Fruit fly (Drosophila melanogaster) whole organism, embryonic: ENCODE measurements around the gene mRpL48.

Experiments used
- ATbp ChIP-seq: fragments of 200-800 bp; sonication (Bioruptor generic); optimal IDR thresholded peaks from 2 replicates; lab custom pipeline; 2017; ENCODE audit warnings: missing biosample characterization, mild to moderate bottlenecking, missing genetic modification characterization, missing genetic modification reagents
- CG10267 ChIP-seq: fragments of 200-800 bp; sonication (Bioruptor generic); optimal IDR thresholded peaks from 2 replicates; lab custom pipeline; 2018; ENCODE audit warnings: missing biosample characterization, mild to moderate bottlenecking, missing genetic modification characterization, moderate library complexity
- CG10274 ChIP-seq: fragments of 200-800 bp; sonication (Bioruptor generic); optimal IDR thresholded peaks from 3 replicates; lab custom pipeline; 2017; ENCODE audit warnings: missing biosample characterization, mild to moderate bottlenecking, missing genetic modification characterization
- CG11695 ChIP-seq: fragments of 200-800 bp; sonication (Bioruptor generic); IDR thresholded peaks from 3 replicates; pipeline ENCODE4 v1.3.6; 2022; ENCODE audit warnings: missing biosample characterization, missing genetic modification characterization
- CG14050 ChIP-seq: fragments of 200-800 bp; sonication (Bioruptor generic); IDR thresholded peaks from 3 replicates; pipeline ENCODE4 v1.3.6; 2022; ENCODE audit warnings: missing biosample characterization, missing genetic modification characterization
- CG14710 ChIP-seq: fragments of 200-800 bp; sonication (Bioruptor generic); optimal IDR thresholded peaks from 3 replicates; lab custom pipeline; 2019; ENCODE audit warnings: missing biosample characterization, mild to moderate bottlenecking, missing genetic modification characterization, moderate library complexity
- CG14965 ChIP-seq: fragments of 200-800 bp; sonication (Bioruptor generic); optimal IDR thresholded peaks from 2 replicates; lab custom pipeline; 2016; ENCODE audit warnings: missing biosample characterization, missing genetic modification characterization, borderline replicate concordance
- CG16779 ChIP-seq: fragments of 200-800 bp; sonication (Bioruptor generic); IDR thresholded peaks from 2 replicates; pipeline ENCODE4 v1.3.6; 2022; ENCODE audit warnings: missing biosample characterization, missing genetic modification characterization
- CG17328 ChIP-seq: fragments of 200-800 bp; sonication (Bioruptor generic); IDR thresholded peaks from 2 replicates; pipeline ENCODE4 v1.3.6; 2022; ENCODE audit warnings: missing biosample characterization, missing genetic modification characterization
- CG17385 ChIP-seq: fragments of 200-800 bp; sonication (Bioruptor generic); optimal IDR thresholded peaks from 3 replicates; lab custom pipeline; 2018; ENCODE audit warnings: missing biosample characterization, mild to moderate bottlenecking, missing genetic modification characterization
- CG2202 ChIP-seq: fragments of 200-800 bp; sonication (Bioruptor generic); optimal IDR thresholded peaks from 2 replicates; lab custom pipeline; 2018; ENCODE audit warnings: missing biosample characterization, mild to moderate bottlenecking, missing genetic modification characterization
- CG31388 ChIP-seq: fragments of 200-800 bp; sonication (Bioruptor generic); optimal IDR thresholded peaks from 2 replicates; lab custom pipeline; 2016; ENCODE audit warnings: missing biosample characterization, missing genetic modification characterization
- CG3407 ChIP-seq: fragments of 200-800 bp; sonication (Bioruptor generic); optimal IDR thresholded peaks from 2 replicates; lab custom pipeline; 2018; ENCODE audit warnings: missing biosample characterization, mild to moderate bottlenecking, missing genetic modification characterization
- CG4404 ChIP-seq: fragments of 200-800 bp; sonication (Bioruptor generic); IDR thresholded peaks from 2 replicates; pipeline ENCODE4 v1.3.6; 2022; ENCODE audit warnings: missing biosample characterization, missing genetic modification characterization
- CG5180 ChIP-seq: fragments of 200-800 bp; sonication (Bioruptor generic); optimal IDR thresholded peaks from 3 replicates; lab custom pipeline; 2017; ENCODE audit warnings: missing biosample characterization, missing genetic modification characterization, mild to moderate bottlenecking, moderate library complexity, missing genetic modification reagents
- CG6272 ChIP-seq: fragments of 200-800 bp; sonication (Bioruptor generic); IDR thresholded peaks from 2 replicates; pipeline ENCODE4 v1.3.6; 2022; ENCODE audit warnings: missing biosample characterization, missing genetic modification characterization
- CG7357 ChIP-seq: fragments of 200-800 bp; sonication (Bioruptor generic); IDR thresholded peaks from 3 replicates; pipeline ENCODE4 v1.3.6; 2022; ENCODE audit warnings: missing biosample characterization, missing genetic modification characterization
- CG8359 ChIP-seq: fragments of 200-800 bp; sonication (Bioruptor generic); optimal IDR thresholded peaks from 2 replicates; lab custom pipeline; 2017; ENCODE audit warnings: missing biosample characterization, mild to moderate bottlenecking, missing genetic modification characterization, borderline replicate concordance
- CG8944 ChIP-seq: fragments of 200-800 bp; sonication (Bioruptor generic); optimal IDR thresholded peaks from 3 replicates; lab custom pipeline; 2016; ENCODE audit warnings: missing biosample characterization, missing genetic modification characterization
- CG9817 ChIP-seq: fragments of 200-800 bp; sonication (Bioruptor generic); optimal IDR thresholded peaks from 2 replicates; lab custom pipeline; 2018; ENCODE audit warnings: missing biosample characterization, mild to moderate bottlenecking, missing genetic modification characterization, moderate library complexity
- D ChIP-seq, 2 experiments: fragments of 200-800 bp in 1 of 2; fragments of >200 bp in 1 of 2; sonication (Bioruptor generic) in 1 of 2; optimal IDR thresholded peaks; 2 replicates in 1 of 2; 3 replicates in 1 of 2; lab custom pipeline; 2017; ENCODE audit warnings: mild to moderate bottlenecking in 1 of 2, missing biosample characterization in 1 of 2, missing genetic modification characterization in 1 of 2, missing genetic modification reagents in 1 of 2
- Dip2 ChIP-seq: fragments of 200-800 bp; sonication (Bioruptor generic); IDR thresholded peaks from 2 replicates; pipeline ENCODE4 v1.3.6; 2022; ENCODE audit warnings: missing biosample characterization, missing genetic modification characterization
- HLH3B ChIP-seq: fragments of 200-800 bp; sonication (Bioruptor generic); IDR thresholded peaks from 2 replicates; pipeline ENCODE4 v1.3.6; 2022; ENCODE audit warnings: missing biosample characterization, missing genetic modification characterization
- HLH54F ChIP-seq: fragments of 200-800 bp; sonication (Bioruptor generic); optimal IDR thresholded peaks from 3 replicates; lab custom pipeline; 2016; ENCODE audit warnings: missing biosample characterization, missing genetic modification characterization
- Hr3 ChIP-seq: fragments of 200-800 bp; sonication (Bioruptor generic); optimal IDR thresholded peaks from 3 replicates; lab custom pipeline; 2016; ENCODE audit warnings: missing biosample characterization, missing genetic modification characterization
- MESR4 ChIP-seq: fragments of 200-800 bp; sonication (Bioruptor generic); optimal IDR thresholded peaks from 2 replicates; lab custom pipeline; 2018; ENCODE audit warnings: missing biosample characterization, mild to moderate bottlenecking, missing genetic modification characterization, moderate library complexity
- Myb ChIP-seq: fragments of 200-800 bp; sonication (Bioruptor generic); optimal IDR thresholded peaks from 2 replicates; lab custom pipeline; 2016; ENCODE audit warnings: missing biosample characterization, missing genetic modification characterization
- Ptx1 ChIP-seq: fragments of 200-800 bp; sonication (Bioruptor generic); IDR thresholded peaks from 2 replicates; pipeline ENCODE4 v1.3.6; 2022; ENCODE audit warnings: missing biosample characterization, missing genetic modification characterization
- Scr ChIP-seq: fragments of 200-800 bp; sonication (Bioruptor generic); IDR thresholded peaks from 2 replicates; pipeline ENCODE4 v1.3.6; 2022; ENCODE audit warnings: missing biosample characterization, missing genetic modification characterization; ENCODE audit not compliant: partially characterized antibody
- Sin3A ChIP-seq: fragments of >200 bp; optimal IDR thresholded peaks from 2 replicates; lab custom pipeline; 2018
- Sox100B ChIP-seq: fragments of 200-800 bp; sonication (Bioruptor generic); optimal IDR thresholded peaks from 3 replicates; lab custom pipeline; 2018; ENCODE audit warnings: missing biosample characterization, mild to moderate bottlenecking, missing genetic modification characterization
- YL-1 ChIP-seq: fragments of 200-800 bp; sonication (Bioruptor generic); optimal IDR thresholded peaks from 3 replicates; lab custom pipeline; 2017; ENCODE audit warnings: missing biosample characterization, mild to moderate bottlenecking, missing genetic modification characterization
- crc ChIP-seq: fragments of 200-800 bp; sonication (Bioruptor generic); optimal IDR thresholded peaks from 2 replicates; lab custom pipeline; 2016; ENCODE audit warnings: missing biosample characterization, missing genetic modification characterization
- dysf ChIP-seq: fragments of 200-800 bp; sonication (Bioruptor generic); IDR thresholded peaks from 3 replicates; pipeline ENCODE4 v1.3.6; 2022; ENCODE audit warnings: missing biosample characterization, missing genetic modification characterization
- grau ChIP-seq: fragments of 200-800 bp; optimal IDR thresholded peaks from 3 replicates; lab custom pipeline; 2019; ENCODE audit warnings: missing biosample characterization, mild to moderate bottlenecking, missing genetic modification characterization, moderate library complexity
- klu ChIP-seq: fragments of 200-800 bp; sonication (Bioruptor generic); IDR thresholded peaks from 2 replicates; pipeline ENCODE4 v1.3.6; 2022; ENCODE audit warnings: missing biosample characterization, missing genetic modification characterization
- lbe ChIP-seq: fragments of 200-800 bp; sonication (Bioruptor generic); optimal IDR thresholded peaks from 2 replicates; lab custom pipeline; 2016; ENCODE audit warnings: missing biosample characterization, mild to moderate bottlenecking, missing genetic modification characterization
- mam ChIP-seq: fragments of 200-800 bp; sonication (Bioruptor generic); optimal IDR thresholded peaks from 3 replicates; lab custom pipeline; 2016; ENCODE audit warnings: missing biosample characterization, missing genetic modification characterization
- mirr ChIP-seq: fragments of 200-800 bp; sonication (Bioruptor generic); optimal IDR thresholded peaks from 3 replicates; lab custom pipeline; 2018; ENCODE audit warnings: missing biosample characterization, mild to moderate bottlenecking, missing genetic modification characterization
- mld ChIP-seq: fragments of 200-800 bp; sonication (Bioruptor generic); IDR thresholded peaks from 3 replicates; pipeline ENCODE4 v1.3.6; 2022; ENCODE audit warnings: missing biosample characterization, missing genetic modification characterization; ENCODE audit not compliant: partially characterized antibody
- pan ChIP-seq, 4 experiments: fragments of >200 bp in 3 of 4; fragments of 200-800 bp in 1 of 4; sonication (Bioruptor generic) in 1 of 4; optimal IDR thresholded peaks in 3 of 4; IDR thresholded peaks in 1 of 4; 2 replicates each; pipeline versions ENCODE4 v1.3.6 to Lab custom; 2017 to 2022; ENCODE audit warnings: missing biosample characterization in 2 of 4, missing genetic modification characterization in 2 of 4, mixed read lengths in 1 of 4
- pnt ChIP-seq: fragments of 200-800 bp; sonication (Bioruptor generic); optimal IDR thresholded peaks from 3 replicates; lab custom pipeline; 2016; ENCODE audit warnings: missing biosample characterization, missing genetic modification characterization
- repo ChIP-seq: fragments of 200-800 bp; sonication (Bioruptor generic); optimal IDR thresholded peaks from 2 replicates; lab custom pipeline; 2016; ENCODE audit warnings: missing biosample characterization, missing genetic modification characterization
- shn ChIP-seq: fragments of 200-800 bp; sonication (Bioruptor generic); optimal IDR thresholded peaks from 3 replicates; lab custom pipeline; 2016; ENCODE audit warnings: missing biosample characterization, missing genetic modification characterization
- sna ChIP-seq: fragments of 200-800 bp; sonication (Bioruptor generic); IDR thresholded peaks from 2 replicates; pipeline ENCODE4 v1.3.6; 2022; ENCODE audit warnings: missing biosample characterization, missing genetic modification characterization; ENCODE audit not compliant: partially characterized antibody
- tup ChIP-seq: fragments of 200-800 bp; sonication (Bioruptor generic); optimal IDR thresholded peaks from 2 replicates; lab custom pipeline; 2016; ENCODE audit warnings: missing biosample characterization, mild to moderate bottlenecking, missing genetic modification characterization, moderate library complexity
- twi ChIP-seq: fragments of 200-800 bp; optimal IDR thresholded peaks from 2 replicates; lab custom pipeline; 2019; ENCODE audit warnings: missing biosample characterization, mild to moderate bottlenecking, missing genetic modification characterization, moderate library complexity

Gene mRpL48

DNA sequence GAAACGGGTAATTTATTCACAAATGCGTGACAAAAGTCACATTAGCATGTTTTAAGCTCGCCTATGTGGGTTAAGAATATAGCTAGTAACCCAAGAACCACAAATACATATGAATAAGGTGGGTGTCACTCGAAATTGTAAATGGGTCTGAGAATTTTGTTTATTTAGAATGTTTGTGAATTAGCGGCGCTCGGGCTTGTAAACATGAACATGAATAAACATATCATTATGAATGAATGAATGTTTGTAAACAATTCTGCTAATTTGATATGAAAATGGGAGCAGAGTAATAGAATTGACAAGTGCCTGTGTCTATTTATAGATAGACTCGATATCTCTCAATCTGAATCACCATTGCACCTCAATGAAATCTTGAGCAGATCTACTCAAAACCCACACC, 24.9 kb downstream of the mRpL48 start (continued):
- no peak for TF ChIP-seq D (optimal IDR thresholded peaks at IDR 0.05; lab: Kevin White, UChicago)
- TF ChIP-seq D (GFP tag; optimal IDR thresholded peaks at IDR 0.05; lab: Kevin White, UChicago): no peak
- TF ChIP-seq tup (GFP tag; lab: Kevin White, UChicago): no peak
- no peak for TF ChIP-seq CG10274 (GFP tag; lab: Kevin White, UChicago)
- peak; percentile 13 for TF ChIP-seq CG14710 (tag; lab: Kevin White, UChicago)
- peak; percentile 2 for TF ChIP-seq CG2202 (tag; lab: Kevin White, UChicago)
- TF ChIP-seq CG11695 (GFP tag; lab: Robert Waterston, UW): no peak
- TF ChIP-seq lbe (GFP tag; lab: Kevin White, UChicago): no peak
- no peak for TF ChIP-seq MESR4 (GFP tag; lab: Kevin White, UChicago)
- TF ChIP-seq shn (GFP tag; lab: Kevin White, UChicago): no peak
- no peak for TF ChIP-seq Scr
- TF ChIP-seq CG3407: peak; percentile 45
- no peak for TF ChIP-seq CG14965 (GFP tag; lab: Kevin White, UChicago)
- no peak for TF ChIP-seq CG31388
- no peak for TF ChIP-seq CG4404 (GFP tag; lab: Robert Waterston, UW)
- no peak for TF ChIP-seq Sin3A (lab: Kevin White, UChicago)

DNA sequence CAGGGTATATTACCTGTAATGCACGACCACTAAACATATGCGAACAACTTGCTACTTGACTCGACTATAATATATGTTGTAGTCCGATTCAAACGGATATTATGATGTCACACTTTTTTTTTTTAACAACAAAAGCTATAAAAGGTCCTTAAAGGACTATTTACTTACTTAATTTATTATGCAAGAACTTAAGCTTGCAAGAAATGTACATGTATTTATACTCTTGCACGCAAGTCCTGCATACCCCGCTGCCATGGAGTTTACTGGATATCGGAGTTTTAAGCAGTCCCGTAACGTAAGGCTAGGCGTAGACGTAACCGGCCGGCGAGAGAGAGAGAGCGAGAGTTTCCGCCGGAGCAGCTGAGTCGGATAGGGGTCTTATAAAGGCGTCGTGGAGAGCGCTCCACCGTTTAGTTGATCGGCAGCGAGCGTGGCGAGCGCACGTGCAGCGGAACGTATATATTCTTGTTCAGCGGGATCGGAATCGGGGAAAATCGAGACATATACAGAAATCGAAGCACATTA, 26.9 kb downstream of the mRpL48 start:
- TF ChIP-seq CG17328 (GFP tag; lab: Robert Waterston, UW): peak; percentile 77
- TF ChIP-seq klu (GFP tag; lab: Robert Waterston, UW): peak; percentile 85
- no peak for TF ChIP-seq Dip2 (GFP tag; lab: Robert Waterston, UW)
- peak; percentile 90 for TF ChIP-seq CG8944 (GFP tag; lab: Kevin White, UChicago)
- TF ChIP-seq Hr3 (GFP tag; lab: Kevin White, UChicago): peak; percentile 93
- TF ChIP-seq YL-1 (GFP tag; lab: Kevin White, UChicago): no peak
- peak; percentile 81 for TF ChIP-seq grau
- peak; percentile 78 for TF ChIP-seq CG10267 (tag; lab: Kevin White, UChicago)
- TF ChIP-seq CG5180 (GFP tag; lab: Kevin White, UChicago): peak; percentile 64
- no peak for TF ChIP-seq mld
- TF ChIP-seq lbe (GFP tag; lab: Kevin White, UChicago): no peak
- TF ChIP-seq twi (tag; lab: Kevin White, UChicago): peak; percentile 61
- TF ChIP-seq ATbp: peak; percentile 92
- peak; percentile 89 for TF ChIP-seq HLH54F (GFP tag; lab: Kevin White, UChicago)
- peak; percentile 82 for TF ChIP-seq crc (GFP tag; lab: Kevin White, UChicago)
- peak; percentile 75 for TF ChIP-seq Myb (GFP tag; lab: Kevin White, UChicago)
- peak; percentile 74 for TF ChIP-seq repo (GFP tag; lab: Kevin White, UChicago)
- no peak for TF ChIP-seq D (optimal IDR thresholded peaks at IDR 0.05; lab: Kevin White, UChicago)
- peak; percentile 88 for TF ChIP-seq D (GFP tag; optimal IDR thresholded peaks at IDR 0.05; lab: Kevin White, UChicago)
- peak; percentile 40 for TF ChIP-seq mirr
- peak; percentile 76 for TF ChIP-seq CG17385 (GFP tag; lab: Kevin White, UChicago)
- TF ChIP-seq CG7357 (GFP tag; lab: Robert Waterston, UW): peak; percentile 79; the same call in 2 of the 3 replicates
- TF ChIP-seq CG9817 (tag; lab: Kevin White, UChicago): peak; percentile 62
- TF ChIP-seq CG6272 (GFP tag; lab: Robert Waterston, UW): peak; percentile 87
- TF ChIP-seq sna (GFP tag; lab: Robert Waterston, UW): 0 out of 2 replicates have a peak, but pooled peaks have one; percentile 14
- TF ChIP-seq mam (GFP tag; lab: Kevin White, UChicago): peak; percentile 92
- TF ChIP-seq Ptx1 (GFP tag; lab: Robert Waterston, UW): peak; percentile 94
- peak in 1 of 2 experiments; percentile 48 for TF ChIP-seq pan (optimal IDR thresholded peaks at IDR 0.05; lab: Kevin White, UChicago)
- peak in 1 of 2 experiments; percentile 90 for TF ChIP-seq pan (GFP tag; optimal IDR thresholded peaks at IDR 0.05 in 1 of 2, IDR thresholded peaks at IDR 0.05 in 1 of 2)
- peak; percentile 87 for TF ChIP-seq Sox100B (GFP tag; lab: Kevin White, UChicago)
- peak; percentile 94 for TF ChIP-seq pnt (GFP tag; lab: Kevin White, UChicago)
- TF ChIP-seq CG11695 (GFP tag; lab: Robert Waterston, UW): peak; percentile 87
- peak; percentile 51 for TF ChIP-seq CG8359
- 0 out of 2 replicates have a peak, but pooled peaks have one; percentile 32 for TF ChIP-seq CG16779 (GFP tag; lab: Robert Waterston, UW)
- peak; percentile 84 for TF ChIP-seq HLH3B (GFP tag; lab: Robert Waterston, UW)
- TF ChIP-seq dysf (GFP tag; lab: Robert Waterston, UW): peak; percentile 85
- TF ChIP-seq CG14050 (GFP tag; lab: Robert Waterston, UW): peak; percentile 80
